Fruit fly (Drosophila melanogaster): ENCODE results near the gene CG7968.

Gene CG7968

dm6 chr2L:13878801-13879200 is 29.6 kb downstream of the CG7968 start (continued):
- TF ChIP-seq CG10147 (GFP tag; optimal IDR thresholded peaks at IDR 0.05) (no peak), Sin3A (optimal IDR thresholded peaks at IDR 0.05) (no peak), eve (GFP tag; optimal IDR thresholded peaks at IDR 0.05) (peak in 1 of 2 experiments; percentile 7), CG17359 (tag; optimal IDR thresholded peaks at IDR 0.05) (peak; percentile 20), sd (tag; optimal IDR thresholded peaks at IDR 0.05) (peak; percentile 21), CG5953 (GFP tag; IDR thresholded peaks at IDR 0.05) (no peak), sim (GFP tag; IDR thresholded peaks at IDR 0.05) (no peak), Dip3 (GFP tag; optimal IDR thresholded peaks at IDR 0.05) (no peak), gcm (GFP tag; optimal IDR thresholded peaks at IDR 0.05) (no peak), her (GFP tag; optimal IDR thresholded peaks at IDR 0.05) (peak; percentile 43), schlank (tag; optimal IDR thresholded peaks at IDR 0.05) (no peak), Dfd (GFP tag; optimal IDR thresholded peaks at IDR 0.05) (no peak), CG17385 (GFP tag; optimal IDR thresholded peaks at IDR 0.05) (peak; percentile 42), trh (GFP tag; optimal IDR thresholded peaks at IDR 0.05) (no peak), odd (GFP tag; optimal IDR thresholded peaks at IDR 0.05) (no peak), CG7556 (GFP tag; optimal IDR thresholded peaks at IDR 0.05) (no peak), B-H1 (GFP tag; IDR thresholded peaks at IDR 0.05) (no peak; the same call in 2 of the 3 replicates), Hr78 (GFP tag; optimal IDR thresholded peaks at IDR 0.05) (no peak), CG1647 (GFP tag; optimal IDR thresholded peaks at IDR 0.05) (no peak), CG43689 (GFP tag; IDR thresholded peaks at IDR 0.05) (no peak), CG10274 (GFP tag; optimal IDR thresholded peaks at IDR 0.05) (no peak), unpg (GFP tag; optimal IDR thresholded peaks at IDR 0.05) (no peak), hb (GFP tag; IDR thresholded peaks at IDR 0.05; ENCODE audit: partially characterized antibody) (no peak), Xbp1 (GFP tag; optimal IDR thresholded peaks at IDR 0.05) (no peak), Vsx1 (GFP tag; optimal IDR thresholded peaks at IDR 0.05) (no peak), CG7963 (GFP tag; IDR thresholded peaks at IDR 0.05; ENCODE audit: partially characterized antibody) (no peak), pita (GFP tag; optimal IDR thresholded peaks at IDR 0.05) (no peak), Nf-YA (GFP tag; IDR thresholded peaks at IDR 0.05) (peak; percentile 38; the same call in 1 of the 2 replicates), HLH3B (GFP tag; IDR thresholded peaks at IDR 0.05) (peak; percentile 21; the same call in 1 of the 2 replicates), CG1529 (GFP tag; optimal IDR thresholded peaks at IDR 0.05) (no peak), CG4404 (GFP tag; IDR thresholded peaks at IDR 0.05) (no peak), tap (tag; optimal IDR thresholded peaks at IDR 0.05) (no peak), crc (GFP tag; optimal IDR thresholded peaks at IDR 0.05) (no peak), CG12219 (GFP tag; optimal IDR thresholded peaks at IDR 0.05) (peak; percentile 15), Ets97D (GFP tag; optimal IDR thresholded peaks at IDR 0.05) (no peak), scrt (GFP tag; optimal IDR thresholded peaks at IDR 0.05) (peak; percentile 55), Awh (GFP tag; IDR thresholded peaks at IDR 0.05) (no peak), knrl (GFP tag; IDR thresholded peaks at IDR 0.05; ENCODE audit: partially characterized antibody) (peak; percentile 39; the same call in 2 of the 3 replicates), pnt (GFP tag; optimal IDR thresholded peaks at IDR 0.05) (no peak), ci (GFP tag; IDR thresholded peaks at IDR 0.05) (peak; percentile 85), CoRest (tag; optimal IDR thresholded peaks at IDR 0.05) (no peak), CG18619 (GFP tag; optimal IDR thresholded peaks at IDR 0.05) (no peak), Doc3 (GFP tag; IDR thresholded peaks at IDR 0.05; ENCODE audit: partially characterized antibody) (no peak), CG13287 (GFP tag; IDR thresholded peaks at IDR 0.05; ENCODE audit: partially characterized antibody) (peak; percentile 45; the same call in 1 of the 2 replicates), CG13424 (tag; optimal IDR thresholded peaks at IDR 0.05) (peak; percentile 3), tin (GFP tag; optimal IDR thresholded peaks at IDR 0.05) (no peak), tx (GFP tag; optimal IDR thresholded peaks at IDR 0.05) (no peak), gce (GFP tag; IDR thresholded peaks at IDR 0.05) (0 out of 3 replicates have a peak, but pooled peaks have one; percentile 42), psq (GFP tag; optimal IDR thresholded peaks at IDR 0.05) (no peak), Doc2 (GFP tag; IDR thresholded peaks at IDR 0.05) (no peak), CG8765 (GFP tag; IDR thresholded peaks at IDR 0.05) (no peak; the same call in 1 of the 2 replicates)
